Fruit fly (Drosophila melanogaster) whole organism, embryonic: ENCODE results near the gene Cwc25.

ENCODE experiments used
- ATbp ChIP-seq: fragments of 200-800 bp; sonication (Bioruptor generic); optimal IDR thresholded peaks from 2 replicates; lab custom pipeline; 2017; ENCODE audit warnings: missing biosample characterization, mild to moderate bottlenecking, missing genetic modification characterization, missing genetic modification reagents
- B-H1 ChIP-seq: fragments of 200-800 bp; sonication (Bioruptor generic); IDR thresholded peaks from 3 replicates; pipeline ENCODE4 v1.3.6; 2022; ENCODE audit warnings: missing biosample characterization, missing genetic modification characterization
- CG10209 ChIP-seq: fragments of 200-800 bp; sonication (Bioruptor generic); optimal IDR thresholded peaks from 3 replicates; lab custom pipeline; 2017; ENCODE audit warnings: missing biosample characterization, mild to moderate bottlenecking, missing genetic modification characterization, missing genetic modification reagents
- CG10959 ChIP-seq: fragments of 200-800 bp; sonication (Bioruptor generic); IDR thresholded peaks from 2 replicates; pipeline ENCODE4 v1.3.6; 2022; ENCODE audit warnings: missing biosample characterization, missing genetic modification characterization
- CG11398 ChIP-seq: fragments of 200-800 bp; sonication (Bioruptor generic); optimal IDR thresholded peaks from 2 replicates; lab custom pipeline; 2016; ENCODE audit warnings: missing biosample characterization, missing genetic modification characterization
- CG11695 ChIP-seq: fragments of 200-800 bp; sonication (Bioruptor generic); IDR thresholded peaks from 3 replicates; pipeline ENCODE4 v1.3.6; 2022; ENCODE audit warnings: missing biosample characterization, missing genetic modification characterization
- CG12155 ChIP-seq: fragments of 200-800 bp; sonication (Bioruptor generic); optimal IDR thresholded peaks from 3 replicates; lab custom pipeline; 2016; ENCODE audit warnings: missing biosample characterization, missing genetic modification characterization
- CG13287 ChIP-seq: fragments of 200-800 bp; sonication (Bioruptor generic); IDR thresholded peaks from 2 replicates; pipeline ENCODE4 v1.3.6; 2022; ENCODE audit warnings: missing biosample characterization, missing genetic modification characterization; ENCODE audit not compliant: partially characterized antibody
- CG15514 ChIP-seq: fragments of 200-800 bp; sonication (Bioruptor generic); optimal IDR thresholded peaks from 3 replicates; lab custom pipeline; 2017; ENCODE audit warnings: missing biosample characterization, missing genetic modification characterization, mild to moderate bottlenecking, moderate library complexity, missing genetic modification reagents
- CG16815 ChIP-seq: fragments of 200-800 bp; sonication (Bioruptor generic); optimal IDR thresholded peaks from 3 replicates; lab custom pipeline; 2017; ENCODE audit warnings: missing biosample characterization, mild to moderate bottlenecking, missing genetic modification characterization
- CG17912 ChIP-seq: fragments of 200-800 bp; sonication (Bioruptor generic); optimal IDR thresholded peaks from 2 replicates; lab custom pipeline; 2018; ENCODE audit warnings: missing biosample characterization, mild to moderate bottlenecking, missing genetic modification characterization
- CG1832 ChIP-seq: fragments of 200-800 bp; sonication (Bioruptor generic); optimal IDR thresholded peaks from 2 replicates; lab custom pipeline; 2017; ENCODE audit warnings: missing biosample characterization, mild to moderate bottlenecking, missing genetic modification characterization, inconsistent platforms
- CG2129 ChIP-seq: fragments of 200-800 bp; sonication (Bioruptor generic); IDR thresholded peaks from 2 replicates; pipeline ENCODE4 v1.3.6; 2022; ENCODE audit warnings: missing biosample characterization, missing genetic modification characterization; ENCODE audit not compliant: partially characterized antibody
- CG4360 ChIP-seq: fragments of 200-800 bp; sonication (Bioruptor generic); IDR thresholded peaks from 2 replicates; pipeline ENCODE4 v1.3.6; 2022; ENCODE audit warnings: missing biosample characterization, missing genetic modification characterization
- CG4820 ChIP-seq: fragments of 200-800 bp; sonication (Bioruptor generic); optimal IDR thresholded peaks from 3 replicates; lab custom pipeline; 2016; ENCODE audit warnings: missing biosample characterization, missing genetic modification characterization
- CG6654 ChIP-seq: fragments of 200-800 bp; sonication (Bioruptor generic); optimal IDR thresholded peaks from 2 replicates; lab custom pipeline; 2017; ENCODE audit warnings: missing biosample characterization, mild to moderate bottlenecking, missing genetic modification characterization
- CG8388 ChIP-seq: fragments of 200-800 bp; sonication (Bioruptor generic); optimal IDR thresholded peaks from 2 replicates; lab custom pipeline; 2019; ENCODE audit warnings: missing biosample characterization, mild to moderate bottlenecking, missing genetic modification characterization, moderate library complexity
- CG9437 ChIP-seq: fragments of 200-800 bp; sonication (Bioruptor generic); optimal IDR thresholded peaks from 2 replicates; lab custom pipeline; 2018; ENCODE audit warnings: missing biosample characterization, mild to moderate bottlenecking, missing genetic modification characterization
- CG9817 ChIP-seq: fragments of 200-800 bp; sonication (Bioruptor generic); optimal IDR thresholded peaks from 2 replicates; lab custom pipeline; 2018; ENCODE audit warnings: missing biosample characterization, mild to moderate bottlenecking, missing genetic modification characterization, moderate library complexity
- CG9932 ChIP-seq: fragments of 200-800 bp; sonication (Bioruptor generic); IDR thresholded peaks from 2 replicates; pipeline ENCODE4 v1.3.6; 2022; ENCODE audit warnings: missing biosample characterization, missing genetic modification characterization
- Chrac-16 ChIP-seq: fragments of 200-800 bp; sonication (Bioruptor generic); optimal IDR thresholded peaks from 3 replicates; lab custom pipeline; 2016; ENCODE audit warnings: missing biosample characterization, missing genetic modification characterization
- D19B ChIP-seq: fragments of 200-800 bp; sonication (Bioruptor generic); optimal IDR thresholded peaks from 2 replicates; lab custom pipeline; 2017; ENCODE audit warnings: missing biosample characterization, mild to moderate bottlenecking, missing genetic modification characterization
- Dek ChIP-seq: fragments of 200-800 bp; sonication (Bioruptor generic); optimal IDR thresholded peaks from 3 replicates; lab custom pipeline; 2019; ENCODE audit warnings: missing biosample characterization, mild to moderate bottlenecking, missing genetic modification characterization, moderate library complexity
- Drgx ChIP-seq: fragments of 200-800 bp; sonication (Bioruptor generic); IDR thresholded peaks from 2 replicates; pipeline ENCODE4 v1.3.6; 2022; ENCODE audit warnings: missing biosample characterization, missing genetic modification characterization
- Elba2 ChIP-seq: fragments of 200-800 bp; sonication (Bioruptor generic); optimal IDR thresholded peaks from 3 replicates; lab custom pipeline; 2016; ENCODE audit warnings: missing biosample characterization, missing genetic modification characterization
- Ets97D ChIP-seq: fragments of 200-800 bp; sonication (Bioruptor generic); optimal IDR thresholded peaks from 3 replicates; lab custom pipeline; 2016; ENCODE audit warnings: missing biosample characterization, missing genetic modification characterization
- Fer3 ChIP-seq: fragments of 200-800 bp; sonication (Bioruptor generic); optimal IDR thresholded peaks from 2 replicates; lab custom pipeline; 2018; ENCODE audit warnings: missing biosample characterization, mild to moderate bottlenecking, missing genetic modification characterization, moderate library complexity
- Hand ChIP-seq: fragments of 200-800 bp; sonication (Bioruptor generic); optimal IDR thresholded peaks from 2 replicates; lab custom pipeline; 2017; ENCODE audit warnings: mild to moderate bottlenecking, missing biosample characterization, missing genetic modification reagents, missing genetic modification characterization
- HmgD ChIP-seq: fragments of 200-800 bp; sonication (Bioruptor generic); optimal IDR thresholded peaks from 3 replicates; lab custom pipeline; 2016; ENCODE audit warnings: missing biosample characterization, missing genetic modification characterization
- HmgZ ChIP-seq: fragments of 200-800 bp; sonication (Bioruptor generic); optimal IDR thresholded peaks from 2 replicates; lab custom pipeline; 2018; ENCODE audit warnings: missing biosample characterization, mild to moderate bottlenecking, missing genetic modification characterization
- Max ChIP-seq: fragments of 200-800 bp; sonication (Bioruptor generic); optimal IDR thresholded peaks from 2 replicates; lab custom pipeline; 2016; ENCODE audit warnings: missing biosample characterization, mild to moderate bottlenecking, missing genetic modification characterization
- Rx ChIP-seq: fragments of 200-800 bp; sonication (Bioruptor generic); IDR thresholded peaks from 2 replicates; pipeline ENCODE4 v1.3.6; 2022; ENCODE audit warnings: missing biosample characterization, missing genetic modification characterization
- al ChIP-seq: fragments of 200-800 bp; sonication (Bioruptor generic); IDR thresholded peaks from 2 replicates; pipeline ENCODE4 v1.3.6; 2022; ENCODE audit warnings: missing biosample characterization, missing genetic modification characterization
- ap ChIP-seq: fragments of 200-800 bp; sonication (Bioruptor generic); IDR thresholded peaks from 2 replicates; pipeline ENCODE4 v1.3.6; 2022; ENCODE audit warnings: missing biosample characterization, missing genetic modification characterization
- bcd ChIP-seq: fragments of 200-800 bp; sonication (Bioruptor generic); optimal IDR thresholded peaks from 2 replicates; lab custom pipeline; 2017; ENCODE audit warnings: missing biosample characterization, mild to moderate bottlenecking, missing genetic modification characterization
- bsh ChIP-seq, 2 experiments: fragments of 200-800 bp; sonication (Bioruptor generic); optimal IDR thresholded peaks; 2 replicates each; lab custom pipeline; 2017 to 2018; ENCODE audit warnings: mild to moderate bottlenecking in 2 of 2, missing biosample characterization in 2 of 2, missing genetic modification characterization in 2 of 2, moderate library complexity in 1 of 2
- corto ChIP-seq: fragments of 200-800 bp; sonication (Bioruptor generic); optimal IDR thresholded peaks from 2 replicates; lab custom pipeline; 2016; ENCODE audit warnings: missing biosample characterization, mild to moderate bottlenecking, missing genetic modification characterization, moderate library complexity
- croc ChIP-seq: fragments of 200-800 bp; sonication (Bioruptor generic); conservative IDR thresholded peaks from 3 replicates; pipeline ENCODE4 v1.3.6; 2022; ENCODE audit warnings: missing biosample characterization, missing genetic modification characterization
- disco-r ChIP-seq: fragments of 200-800 bp; sonication (Bioruptor generic); optimal IDR thresholded peaks from 2 replicates; lab custom pipeline; 2016; ENCODE audit warnings: missing biosample characterization, missing genetic modification characterization
- emc ChIP-seq: fragments of 200-800 bp; sonication (Bioruptor generic); optimal IDR thresholded peaks from 2 replicates; lab custom pipeline; 2016; ENCODE audit warnings: missing biosample characterization, missing genetic modification characterization
- fd96Cb ChIP-seq: fragments of 200-800 bp; sonication (Bioruptor generic); optimal IDR thresholded peaks from 2 replicates; lab custom pipeline; 2018; ENCODE audit warnings: missing biosample characterization, mild to moderate bottlenecking, missing genetic modification characterization, moderate library complexity
- gcm ChIP-seq: fragments of 200-800 bp; sonication (Bioruptor generic); optimal IDR thresholded peaks from 2 replicates; lab custom pipeline; 2019; ENCODE audit warnings: missing biosample characterization, mild to moderate bottlenecking, missing genetic modification characterization, moderate library complexity
- h ChIP-seq: fragments of >200 bp; optimal IDR thresholded peaks from 2 replicates; lab custom pipeline; 2017
- kni ChIP-seq: fragments of 200-800 bp; sonication (Bioruptor generic); optimal IDR thresholded peaks from 3 replicates; lab custom pipeline; 2017; ENCODE audit warnings: mild to moderate bottlenecking, missing biosample characterization, missing genetic modification reagents, missing genetic modification characterization
- mirr ChIP-seq: fragments of 200-800 bp; sonication (Bioruptor generic); optimal IDR thresholded peaks from 3 replicates; lab custom pipeline; 2018; ENCODE audit warnings: missing biosample characterization, mild to moderate bottlenecking, missing genetic modification characterization
- nau ChIP-seq: fragments of 200-800 bp; sonication (Bioruptor generic); optimal IDR thresholded peaks from 3 replicates; lab custom pipeline; 2017; ENCODE audit warnings: missing biosample characterization, mild to moderate bottlenecking, missing genetic modification characterization, missing genetic modification reagents
- pum ChIP-seq: fragments of 200-800 bp; sonication (Bioruptor generic); optimal IDR thresholded peaks from 2 replicates; lab custom pipeline; 2016; ENCODE audit warnings: missing biosample characterization, missing genetic modification characterization
- shn ChIP-seq: fragments of 200-800 bp; sonication (Bioruptor generic); optimal IDR thresholded peaks from 3 replicates; lab custom pipeline; 2016; ENCODE audit warnings: missing biosample characterization, missing genetic modification characterization
- tap ChIP-seq: fragments of 200-800 bp; optimal IDR thresholded peaks from 3 replicates; lab custom pipeline; 2019; ENCODE audit warnings: missing biosample characterization, mild to moderate bottlenecking, missing genetic modification characterization, moderate library complexity
- toy ChIP-seq: fragments of 200-800 bp; sonication (Bioruptor generic); IDR thresholded peaks from 2 replicates; pipeline ENCODE4 v1.3.6; 2022; ENCODE audit warnings: missing biosample characterization, missing genetic modification characterization
- trem ChIP-seq: fragments of 200-800 bp; optimal IDR thresholded peaks from 3 replicates; lab custom pipeline; 2019; ENCODE audit warnings: missing biosample characterization, mild to moderate bottlenecking, missing genetic modification characterization, moderate library complexity

Gene Cwc25

dm6 chr2L:2759654-2760053, 14.8 kb downstream of the Cwc25 start, which contains the start of the genes HemK2, Snapin and Tnpo-SR (continued):
- TF ChIP-seq CG9817 (tag; lab: Kevin White, UChicago) (peak; percentile 94), CG9932 (GFP tag; lab: Robert Waterston, UW) (peak; percentile 97), Chrac-16 (peak; percentile 93), trem (tag; lab: Kevin White, UChicago) (peak; percentile 95), ap (peak; percentile 89), toy (GFP tag; lab: Robert Waterston, UW) (peak; percentile 81), Rx (peak; percentile 85), ATbp (peak; percentile 73), Dek (tag; lab: Kevin White, UChicago) (peak; percentile 91), Elba2 (GFP tag; lab: Kevin White, UChicago) (peak; percentile 77), Hand (GFP tag; lab: Kevin White, UChicago) (peak; percentile 79), disco-r (GFP tag; lab: Kevin White, UChicago) (peak; percentile 40), croc (GFP tag; lab: Robert Waterston, UW) (peak; percentile 91), CG2129 (GFP tag; lab: Robert Waterston, UW) (peak; percentile 97), pum (GFP tag; lab: Kevin White, UChicago) (peak; percentile 79), bcd (GFP tag; lab: Kevin White, UChicago) (peak; percentile 91), shn (GFP tag; lab: Kevin White, UChicago) (peak; percentile 61), h (lab: Kevin White, UChicago) (no peak), al (GFP tag; lab: Robert Waterston, UW) (peak; percentile 92), Max (peak; percentile 91), tap (tag; lab: Kevin White, UChicago) (peak; percentile 86), HmgZ (peak; percentile 93), CG1832 (GFP tag; lab: Kevin White, UChicago) (no peak), CG8388 (peak; percentile 85), fd96Cb (tag; lab: Kevin White, UChicago) (peak; percentile 84), CG11695 (GFP tag; lab: Robert Waterston, UW) (peak; percentile 91), Drgx (GFP tag; lab: Robert Waterston, UW) (peak; percentile 87), CG15514 (peak; percentile 88), CG4360 (GFP tag; lab: Robert Waterston, UW) (peak; percentile 50), nau (peak; percentile 77), CG13287 (GFP tag; lab: Robert Waterston, UW) (peak; percentile 99), CG11398 (GFP tag; lab: Kevin White, UChicago) (peak; percentile 30), CG10209 (GFP tag; lab: Kevin White, UChicago) (peak; percentile 90), Ets97D (GFP tag; lab: Kevin White, UChicago) (peak; percentile 82), gcm (GFP tag; lab: Kevin White, UChicago) (peak; percentile 86), CG9437 (GFP tag; lab: Kevin White, UChicago) (peak; percentile 67), CG16815 (peak; percentile 85), CG12155 (GFP tag; lab: Kevin White, UChicago) (peak; percentile 91), kni (GFP tag; lab: Kevin White, UChicago) (peak; percentile 82), CG6654 (GFP tag; lab: Kevin White, UChicago) (peak; percentile 36), CG17912 (GFP tag; lab: Kevin White, UChicago) (peak; percentile 62), CG4820 (GFP tag; lab: Kevin White, UChicago) (peak; percentile 91), emc (GFP tag; lab: Kevin White, UChicago) (peak; percentile 54), mirr (GFP tag; lab: Kevin White, UChicago) (peak; percentile 76), D19B (peak; percentile 73), HmgD (GFP tag; lab: Kevin White, UChicago) (no peak), CG10959 (GFP tag; lab: Robert Waterston, UW) (peak; percentile 87), corto (GFP tag; lab: Kevin White, UChicago) (peak; percentile 87), bsh (GFP tag; optimal IDR thresholded peaks at IDR 0.05; lab: Kevin White, UChicago) (peak in 1 of 2 experiments; percentile 88), Fer3 (peak; percentile 93), B-H1 (GFP tag; lab: Robert Waterston, UW) (peak; percentile 90)
